Worm (Caenorhabditis elegans) whole organism, L2 larva: ENCODE results near the gene sir-2.3.

Source experiments
- C34F6.9 ChIP-seq: fragments of 150-350 bp; optimal IDR thresholded peaks from 2 replicates; lab custom pipeline; 2014; ENCODE audit warnings: missing biosample characterization, missing genetic modification characterization
- F13H6.1 ChIP-seq: sonication (generic microtip); optimal IDR thresholded peaks from 2 replicates; lab custom pipeline; 2016; ENCODE audit warnings: missing genetic modification characterization, missing compliant biosample characterization
- R02D3.7 ChIP-seq: fragments of 150-350 bp; optimal IDR thresholded peaks from 2 replicates; lab custom pipeline; 2014; ENCODE audit warnings: missing biosample characterization, missing genetic modification characterization
- Y55F3AM.14 ChIP-seq: fragments of 200-800 bp; sonication (Bioruptor generic); optimal IDR thresholded peaks from 2 replicates; lab custom pipeline; 2018; ENCODE audit warnings: mild to moderate bottlenecking, missing genetic modification characterization, missing compliant biosample characterization
- ZK546.5 ChIP-seq: sonication (generic microtip); optimal IDR thresholded peaks from 2 replicates; lab custom pipeline; 2017; ENCODE audit warnings: missing biosample characterization, missing genetic modification characterization
- alr-1 ChIP-seq: fragments of 150-350 bp; optimal IDR thresholded peaks from 2 replicates; lab custom pipeline; 2014; ENCODE audit warnings: missing biosample characterization, missing genetic modification characterization
- aly-2 ChIP-seq: fragments of 150-350 bp; optimal IDR thresholded peaks from 2 replicates; lab custom pipeline; 2014; ENCODE audit warnings: missing biosample characterization, missing genetic modification characterization
- ama-1 ChIP-seq: fragments of 150-350 bp; optimal IDR thresholded peaks from 2 replicates; lab custom pipeline; 2018; ENCODE audit warnings: inconsistent platforms
- blmp-1 ChIP-seq: sonication (generic microtip); optimal IDR thresholded peaks from 2 replicates; lab custom pipeline; 2017; ENCODE audit warnings: missing genetic modification characterization, mild to moderate bottlenecking, missing compliant biosample characterization, antibody characterized with exemption, moderate library complexity; ENCODE audit not compliant: insufficient read depth
- ceh-16 ChIP-seq: fragments of 150-350 bp; optimal IDR thresholded peaks from 2 replicates; lab custom pipeline; 2014; ENCODE audit warnings: missing biosample characterization, missing genetic modification characterization
- ceh-82 ChIP-seq: fragments of 150-350 bp; optimal IDR thresholded peaks from 2 replicates; lab custom pipeline; 2014; ENCODE audit warnings: missing biosample characterization, missing genetic modification characterization
- crh-2 ChIP-seq: sonication (generic microtip); optimal IDR thresholded peaks from 2 replicates; lab custom pipeline; 2017; ENCODE audit warnings: missing biosample characterization, missing genetic modification characterization
- dmd-4 ChIP-seq: sonication (generic microtip); optimal IDR thresholded peaks from 2 replicates; lab custom pipeline; 2017; ENCODE audit warnings: missing biosample characterization, missing genetic modification characterization
- egl-27 ChIP-seq: sonication (generic microtip); optimal IDR thresholded peaks from 3 replicates; lab custom pipeline; 2017; ENCODE audit warnings: missing biosample characterization, missing genetic modification reagents, missing genetic modification characterization
- elt-1 ChIP-seq: fragments of 150-350 bp; optimal IDR thresholded peaks from 2 replicates; lab custom pipeline; 2014; ENCODE audit warnings: missing biosample characterization, missing genetic modification characterization
- elt-3 ChIP-seq: sonication (generic microtip); optimal IDR thresholded peaks from 2 replicates; lab custom pipeline; 2017; ENCODE audit warnings: missing biosample characterization, missing genetic modification characterization
- fos-1 ChIP-seq: fragments of 150-350 bp; optimal IDR thresholded peaks from 2 replicates; lab custom pipeline; 2014; ENCODE audit warnings: missing biosample characterization, missing genetic modification characterization
- gmeb-1 ChIP-seq: fragments of 150-350 bp; optimal IDR thresholded peaks from 2 replicates; lab custom pipeline; 2014; ENCODE audit warnings: missing biosample characterization, missing genetic modification characterization
- lin-11 ChIP-seq: fragments of 150-350 bp; sonication (generic microtip); optimal IDR thresholded peaks from 2 replicates; lab custom pipeline; 2014; ENCODE audit warnings: missing biosample characterization, missing genetic modification characterization, inconsistent platforms, mixed read lengths
- lin-13 ChIP-seq: fragments of 150-350 bp; optimal IDR thresholded peaks from 2 replicates; lab custom pipeline; 2014; ENCODE audit warnings: missing biosample characterization, missing genetic modification reagents, missing genetic modification characterization
- lin-39 ChIP-seq: fragments of 150-350 bp; optimal IDR thresholded peaks from 2 replicates; lab custom pipeline; 2014; ENCODE audit warnings: missing biosample characterization, missing genetic modification reagents, missing genetic modification characterization
- lsy-2 ChIP-seq, 2 experiments: fragments of 150-350 bp in 1 of 2; sonication (generic microtip) in 1 of 2; optimal IDR thresholded peaks; 2 replicates each; lab custom pipeline; 2014 to 2017; ENCODE audit warnings: missing biosample characterization in 2 of 2, missing genetic modification characterization in 2 of 2
- mab-5 ChIP-seq: fragments of 150-350 bp; optimal IDR thresholded peaks from 2 replicates; lab custom pipeline; 2014; ENCODE audit warnings: missing biosample characterization, missing genetic modification characterization
- mbf-1 ChIP-seq: sonication (generic microtip); optimal IDR thresholded peaks from 2 replicates; lab custom pipeline; 2017; ENCODE audit warnings: missing biosample characterization, missing genetic modification characterization
- mdl-1 ChIP-seq, 2 experiments: fragments of 150-350 bp in 1 of 2; sonication (generic microtip) in 1 of 2; optimal IDR thresholded peaks; 2 replicates each; lab custom pipeline; 2017; ENCODE audit warnings: missing biosample characterization in 2 of 2, missing genetic modification characterization in 2 of 2
- nhr-10 ChIP-seq: sonication (generic microtip); optimal IDR thresholded peaks from 2 replicates; lab custom pipeline; 2017; ENCODE audit warnings: missing biosample characterization, missing genetic modification characterization
- nhr-11 ChIP-seq: fragments of 150-350 bp; optimal IDR thresholded peaks from 2 replicates; lab custom pipeline; 2014; ENCODE audit warnings: missing biosample characterization, missing genetic modification characterization
- nhr-12 ChIP-seq: fragments of 150-350 bp; optimal IDR thresholded peaks from 2 replicates; lab custom pipeline; 2014; ENCODE audit warnings: missing biosample characterization, missing genetic modification characterization
- nhr-129 ChIP-seq: fragments of 150-350 bp; optimal IDR thresholded peaks from 2 replicates; lab custom pipeline; 2014; ENCODE audit warnings: missing biosample characterization, missing genetic modification characterization
- nhr-21 ChIP-seq: fragments of 150-350 bp; optimal IDR thresholded peaks from 2 replicates; lab custom pipeline; 2014; ENCODE audit warnings: missing biosample characterization, missing genetic modification characterization
- nhr-23 ChIP-seq: fragments of 150-350 bp; optimal IDR thresholded peaks from 2 replicates; lab custom pipeline; 2014; ENCODE audit warnings: missing biosample characterization, missing genetic modification reagents, missing genetic modification characterization
- nhr-237 ChIP-seq: fragments of 150-350 bp; optimal IDR thresholded peaks from 2 replicates; lab custom pipeline; 2014; ENCODE audit warnings: missing biosample characterization, missing genetic modification characterization
- nhr-25 ChIP-seq: fragments of 150-350 bp; sonication (generic microtip); optimal IDR thresholded peaks from 3 replicates; lab custom pipeline; 2014; ENCODE audit warnings: missing biosample characterization, missing genetic modification characterization
- nhr-6 ChIP-seq: fragments of 150-350 bp; optimal IDR thresholded peaks from 2 replicates; lab custom pipeline; 2014; ENCODE audit warnings: missing biosample characterization, missing genetic modification characterization
- nhr-77 ChIP-seq: fragments of 150-350 bp; optimal IDR thresholded peaks from 2 replicates; lab custom pipeline; 2014; ENCODE audit warnings: missing biosample characterization, missing genetic modification characterization
- peb-1 ChIP-seq: fragments of 150-350 bp; optimal IDR thresholded peaks from 2 replicates; lab custom pipeline; 2014; ENCODE audit warnings: missing biosample characterization, missing genetic modification characterization
- sem-4 ChIP-seq: fragments of 150-350 bp; optimal IDR thresholded peaks from 2 replicates; lab custom pipeline; 2014; ENCODE audit warnings: missing biosample characterization, missing genetic modification reagents, missing genetic modification characterization
- skn-1 ChIP-seq: sonication (generic microtip); optimal IDR thresholded peaks from 2 replicates; lab custom pipeline; 2017; ENCODE audit warnings: missing biosample characterization, missing genetic modification characterization
- sma-3 ChIP-seq: sonication (generic microtip); optimal IDR thresholded peaks from 2 replicates; lab custom pipeline; 2016; ENCODE audit warnings: missing genetic modification reagents, missing genetic modification characterization, missing compliant biosample characterization
- sma-9 ChIP-seq, 2 experiments: fragments of 150-350 bp in 1 of 2; sonication (generic microtip) in 1 of 2; optimal IDR thresholded peaks; 2 replicates each; lab custom pipeline; 2014 to 2016; ENCODE audit warnings: missing genetic modification characterization in 2 of 2, mild to moderate bottlenecking in 1 of 2, missing biosample characterization in 1 of 2, missing compliant biosample characterization in 1 of 2, missing genetic modification reagents in 1 of 2, moderate library complexity in 1 of 2
- snpc-4 ChIP-seq: fragments of 150-350 bp; optimal IDR thresholded peaks from 2 replicates; lab custom pipeline; 2014; ENCODE audit warnings: missing biosample characterization, missing genetic modification characterization
- unc-39 ChIP-seq: fragments of 150-350 bp; optimal IDR thresholded peaks from 2 replicates; lab custom pipeline; 2014; ENCODE audit warnings: missing biosample characterization, missing genetic modification characterization
- unc-55 ChIP-seq: fragments of 150-350 bp; sonication (generic microtip); optimal IDR thresholded peaks from 3 replicates; lab custom pipeline; 2014; ENCODE audit warnings: missing biosample characterization, missing genetic modification reagents, missing genetic modification characterization
- unc-62 ChIP-seq: fragments of 150-350 bp; optimal IDR thresholded peaks from 2 replicates; lab custom pipeline; 2014; ENCODE audit warnings: missing biosample characterization, missing genetic modification reagents, missing genetic modification characterization
- zag-1 ChIP-seq: fragments of 150-350 bp; optimal IDR thresholded peaks from 2 replicates; lab custom pipeline; 2014; ENCODE audit warnings: missing biosample characterization, missing genetic modification characterization
- ztf-1 ChIP-seq: fragments of 200-800 bp; sonication (Bioruptor generic); conservative IDR thresholded peaks from 2 replicates; pipeline ENCODE4 v1.3.6; 2022; ENCODE audit warnings: missing genetic modification characterization, missing compliant biosample characterization
- ztf-11 ChIP-seq: sonication (generic microtip); optimal IDR thresholded peaks from 2 replicates; lab custom pipeline; 2017; ENCODE audit warnings: missing biosample characterization, missing genetic modification characterization
- ztf-4 ChIP-seq: fragments of 150-350 bp; optimal IDR thresholded peaks from 2 replicates; lab custom pipeline; 2014; ENCODE audit warnings: missing biosample characterization, missing genetic modification characterization

Gene sir-2.3

ce11 chrX:13341853-13342252 lies 10.4 kb downstream of the sir-2.3 start:
- TF ChIP-seq blmp-1 (tag; lab: Kevin White, UChicago) (no peak), fos-1 (peak; percentile 27), snpc-4 (tag; lab: Kevin White, UChicago) (no peak)

DNA sequence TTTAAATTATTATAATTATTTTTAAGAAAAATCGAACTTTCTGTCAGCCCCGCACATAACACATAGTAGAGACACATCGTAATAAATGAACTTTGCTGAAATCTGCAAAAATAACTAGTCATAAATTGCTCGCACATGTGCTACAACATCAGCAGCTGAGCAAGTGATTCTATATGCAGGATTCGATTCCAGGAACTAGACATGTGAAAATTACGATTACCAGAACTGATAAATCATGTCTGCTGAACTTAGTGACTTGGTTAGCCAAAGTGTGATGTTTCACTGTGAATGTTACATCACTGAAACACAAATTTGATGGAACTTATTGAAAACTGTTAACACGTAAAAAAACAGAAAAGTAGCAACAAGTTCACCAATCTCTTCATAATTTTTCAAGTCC lies 15.8 kb downstream of the sir-2.3 start:
- TF ChIP-seq sma-9 (GFP tag; optimal IDR thresholded peaks at IDR 0.05; lab: Kevin White, UChicago) (peak; percentile 8), sma-9 (tag; optimal IDR thresholded peaks at IDR 0.05; lab: Kevin White, UChicago) (no peak), nhr-129 (no peak)

DNA sequence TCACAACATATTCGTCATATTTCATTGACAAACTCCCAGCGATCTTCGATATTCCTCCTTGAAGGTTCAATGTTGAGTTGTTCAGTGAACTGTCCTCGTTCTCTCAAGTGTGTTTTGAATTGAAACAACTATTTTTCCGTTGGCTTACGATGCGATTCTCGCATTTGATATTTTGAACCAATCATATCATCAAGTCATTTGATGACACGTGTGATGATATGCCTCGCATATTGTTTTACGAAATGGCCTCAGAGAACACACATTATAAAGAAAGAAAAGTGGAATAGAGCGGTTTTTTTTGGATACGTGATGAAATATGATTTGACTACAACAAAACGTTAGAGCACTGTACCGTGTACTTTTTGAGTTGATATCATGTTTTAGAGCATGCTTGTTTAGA lies 16.9 kb downstream of the sir-2.3 start:
- TF ChIP-seq fos-1 (peak; percentile 33), C34F6.9 (peak; percentile 55), sma-3 (GFP tag; lab: Kevin White, UChicago) (peak; percentile 86), unc-55 (no peak), nhr-10 (tag; lab: Kevin White, UChicago) (no peak), elt-3 (tag; lab: Kevin White, UChicago) (no peak), ceh-16 (no peak), peb-1 (no peak), nhr-77 (tag; lab: Kevin White, UChicago) (no peak), sem-4 (tag; lab: Kevin White, UChicago) (no peak), ama-1 (lab: Kevin White, UChicago) (no peak), skn-1 (tag; lab: Kevin White, UChicago) (peak; percentile 26), nhr-12 (no peak), nhr-25 (tag; lab: Kevin White, UChicago) (no peak), mab-5 (tag; lab: Kevin White, UChicago) (no peak), nhr-237 (no peak), Y55F3AM.14 (no peak), R02D3.7 (tag; lab: Kevin White, UChicago) (no peak), alr-1 (tag; lab: Kevin White, UChicago) (no peak), gmeb-1 (peak; percentile 51), ztf-4 (tag; lab: Kevin White, UChicago) (peak; percentile 32), lin-39 (tag; lab: Kevin White, UChicago) (no peak), ZK546.5 (tag; lab: Kevin White, UChicago) (no peak), crh-2 (tag; lab: Kevin White, UChicago) (peak; percentile 93), lin-13 (GFP tag; lab: Kevin White, UChicago) (no peak), mbf-1 (tag; lab: Kevin White, UChicago) (no peak), aly-2 (tag; lab: Kevin White, UChicago) (no peak), ztf-11 (tag; lab: Kevin White, UChicago) (no peak), nhr-21 (tag; lab: Kevin White, UChicago) (peak; percentile 94), egl-27 (no peak), elt-1 (tag; lab: Kevin White, UChicago) (no peak), zag-1 (no peak), ceh-82 (tag; lab: Kevin White, UChicago) (no peak), unc-62 (GFP tag; lab: Kevin White, UChicago) (no peak), sma-9 (GFP tag; optimal IDR thresholded peaks at IDR 0.05; lab: Kevin White, UChicago) (peak; percentile 95), sma-9 (tag; optimal IDR thresholded peaks at IDR 0.05; lab: Kevin White, UChicago) (no peak), mdl-1 (tag; optimal IDR thresholded peaks at IDR 0.05; lab: Kevin White, UChicago) (peak in 1 of 2 experiments; percentile 39), nhr-23 (tag; lab: Kevin White, UChicago) (no peak), lsy-2 (tag; optimal IDR thresholded peaks at IDR 0.05; lab: Kevin White, UChicago) (peak in 1 of 2 experiments; percentile 73), dmd-4 (no peak), lin-11 (tag; lab: Kevin White, UChicago) (no peak), nhr-6 (tag; lab: Kevin White, UChicago) (peak; percentile 79), ztf-1 (GFP tag; lab: Robert Waterston, UW) (no peak), F13H6.1 (tag; lab: Kevin White, UChicago) (peak; percentile 46), nhr-11 (tag; lab: Kevin White, UChicago) (no peak), nhr-129 (peak; percentile 96), snpc-4 (tag; lab: Kevin White, UChicago) (no peak), blmp-1 (tag; lab: Kevin White, UChicago) (peak; percentile 72), unc-39 (no peak)
- TF ChIP-seq, all 48 proteins: peak for 15
